Worm (Caenorhabditis elegans) whole organism, young adult: ENCODE data around the gene W08E12.8.

Experiments
- B0035.1 ChIP-seq: sonication (generic microtip); optimal IDR thresholded peaks from 2 replicates; lab custom pipeline; 2016; ENCODE audit warnings: missing genetic modification characterization, mild to moderate bottlenecking, missing compliant biosample characterization, missing genotype, missing genetic modification reagents
- F10E7.11 ChIP-seq: sonication (generic microtip); optimal IDR thresholded peaks from 2 replicates; lab custom pipeline; 2017; ENCODE audit warnings: mild to moderate bottlenecking, missing genetic modification characterization, moderate library complexity, missing compliant biosample characterization
- F33H1.4 ChIP-seq: fragments of 200-800 bp; sonication (Bioruptor generic); IDR thresholded peaks from 2 replicates; pipeline ENCODE4 v1.3.6; 2022; ENCODE audit warnings: missing genetic modification reagents, missing genetic modification characterization, missing compliant biosample characterization
- F39B2.1 ChIP-seq: fragments of 200-800 bp; sonication (Bioruptor generic); IDR thresholded peaks from 2 replicates; pipeline ENCODE4 v1.3.6; 2022; ENCODE audit warnings: missing genetic modification reagents, missing genetic modification characterization, missing compliant biosample characterization
- F57C9.4 ChIP-seq: sonication (generic microtip); optimal IDR thresholded peaks from 2 replicates; lab custom pipeline; 2017; ENCODE audit warnings: mild to moderate bottlenecking, missing genetic modification characterization, missing compliant biosample characterization
- T26A5.8 ChIP-seq: sonication (generic microtip); optimal IDR thresholded peaks from 2 replicates; lab custom pipeline; 2016; ENCODE audit warnings: missing genetic modification characterization, missing compliant biosample characterization
- Y53G8AR.9 ChIP-seq: fragments of 200-800 bp; sonication (Bioruptor generic); conservative IDR thresholded peaks from 2 replicates; pipeline ENCODE4 v1.3.6; 2022; ENCODE audit warnings: missing genetic modification reagents, missing genetic modification characterization, missing compliant biosample characterization
- Y79H2A.3 ChIP-seq: fragments of 200-800 bp; sonication (Bioruptor generic); conservative IDR thresholded peaks from 2 replicates; pipeline ENCODE4 v1.3.6; 2022; ENCODE audit warnings: missing genetic modification reagents, missing genetic modification characterization, missing compliant biosample characterization
- ZK185.1 ChIP-seq: sonication (generic microtip); optimal IDR thresholded peaks from 2 replicates; lab custom pipeline; 2016; ENCODE audit warnings: mild to moderate bottlenecking, missing genetic modification characterization, missing compliant biosample characterization; ENCODE audit not compliant: poor library complexity, severe bottlenecking
- akir-1 ChIP-seq: fragments of 200-800 bp; sonication (Bioruptor generic); optimal IDR thresholded peaks from 2 replicates; lab custom pipeline; 2018; ENCODE audit warnings: mild to moderate bottlenecking, missing genetic modification characterization, moderate library complexity, missing compliant biosample characterization
- ama-1 ChIP-seq, 3 experiments: fragments of 150-350 bp in 1 of 3; sonication (generic microtip) in 2 of 3; optimal IDR thresholded peaks; 2 replicates each; lab custom pipeline; 2014 to 2018; ENCODE audit warnings: missing biosample characterization in 2 of 3, missing genetic modification characterization in 2 of 3, missing genetic modification reagents in 2 of 3
- atf-7 ChIP-seq: sonication (generic microtip); optimal IDR thresholded peaks from 2 replicates; lab custom pipeline; 2017; ENCODE audit warnings: mild to moderate bottlenecking, missing genetic modification characterization, missing compliant biosample characterization
- attf-3 ChIP-seq: fragments of 200-800 bp; sonication (Bioruptor generic); conservative IDR thresholded peaks from 2 replicates; pipeline ENCODE4 v1.3.6; 2022; ENCODE audit warnings: missing genetic modification reagents, missing genetic modification characterization, missing compliant biosample characterization
- bed-1 ChIP-seq: fragments of 200-800 bp; sonication (Bioruptor generic); IDR thresholded peaks from 2 replicates; pipeline ENCODE4 v1.3.6; 2022; ENCODE audit warnings: missing genetic modification reagents, missing genetic modification characterization, missing compliant biosample characterization
- ceh-58 ChIP-seq: fragments of 200-800 bp; sonication (Bioruptor generic); IDR thresholded peaks from 2 replicates; pipeline ENCODE4 v1.3.6; 2022; ENCODE audit warnings: missing genetic modification characterization, missing compliant biosample characterization
- ceh-79 ChIP-seq: sonication (generic microtip); optimal IDR thresholded peaks from 2 replicates; lab custom pipeline; 2017; ENCODE audit warnings: mild to moderate bottlenecking, missing genetic modification characterization, missing compliant biosample characterization
- ceh-91 ChIP-seq: fragments of 200-800 bp; sonication (Bioruptor generic); IDR thresholded peaks from 2 replicates; pipeline ENCODE4 v1.3.6; 2022; ENCODE audit warnings: missing genetic modification reagents, missing genetic modification characterization, missing compliant biosample characterization
- die-1 ChIP-seq: sonication (generic microtip); optimal IDR thresholded peaks from 2 replicates; lab custom pipeline; 2016; ENCODE audit warnings: missing genotype, mild to moderate bottlenecking, missing genetic modification characterization, missing compliant biosample characterization
- hlh-26 ChIP-seq: fragments of 200-800 bp; sonication (Bioruptor generic); conservative IDR thresholded peaks from 2 replicates; pipeline ENCODE4 v1.3.6; 2022; ENCODE audit warnings: missing genetic modification reagents, missing genetic modification characterization, missing compliant biosample characterization
- hmg-1.2 ChIP-seq: fragments of 200-800 bp; sonication (Bioruptor generic); IDR thresholded peaks from 2 replicates; pipeline ENCODE4 v1.3.6; 2022; ENCODE audit warnings: missing genetic modification reagents, missing genetic modification characterization, missing compliant biosample characterization
- hmg-20 ChIP-seq: fragments of 200-800 bp; sonication (Bioruptor generic); IDR thresholded peaks from 2 replicates; pipeline ENCODE4 v1.3.6; 2022; ENCODE audit warnings: missing genetic modification reagents, missing genetic modification characterization, missing compliant biosample characterization
- let-526 ChIP-seq: fragments of 200-800 bp; sonication (Bioruptor generic); IDR thresholded peaks from 2 replicates; pipeline ENCODE4 v1.3.6; 2022; ENCODE audit warnings: missing genetic modification reagents, missing genetic modification characterization, missing compliant biosample characterization
- lin-26 ChIP-seq: fragments of 200-800 bp; sonication (Bioruptor generic); IDR thresholded peaks from 2 replicates; pipeline ENCODE4 v1.3.6; 2022; ENCODE audit warnings: missing genetic modification reagents, missing genetic modification characterization, missing compliant biosample characterization
- lsl-1 ChIP-seq: fragments of 200-800 bp; sonication (Bioruptor generic); optimal IDR thresholded peaks from 2 replicates; lab custom pipeline; 2018; ENCODE audit warnings: mild to moderate bottlenecking, missing genetic modification characterization, moderate library complexity, missing compliant biosample characterization
- madf-10 ChIP-seq: sonication (generic microtip); optimal IDR thresholded peaks from 2 replicates; lab custom pipeline; 2016; ENCODE audit warnings: mild to moderate bottlenecking, missing genetic modification characterization, missing compliant biosample characterization
- mxl-1 ChIP-seq: sonication (generic microtip); optimal IDR thresholded peaks from 2 replicates; lab custom pipeline; 2016; ENCODE audit warnings: missing genetic modification characterization, missing compliant biosample characterization
- nfya-2 ChIP-seq: fragments of 200-800 bp; sonication (Bioruptor generic); IDR thresholded peaks from 2 replicates; pipeline ENCODE4 v1.3.6; 2022; ENCODE audit warnings: missing genetic modification reagents, missing genetic modification characterization, missing compliant biosample characterization
- nhr-27 ChIP-seq: fragments of 200-800 bp; sonication (Bioruptor generic); optimal IDR thresholded peaks from 2 replicates; lab custom pipeline; 2018; ENCODE audit warnings: mild to moderate bottlenecking, missing genetic modification characterization, moderate library complexity, missing compliant biosample characterization
- rcor-1 ChIP-seq: fragments of 200-800 bp; sonication (Bioruptor generic); IDR thresholded peaks from 2 replicates; pipeline ENCODE4 v1.3.6; 2022; ENCODE audit warnings: missing genetic modification reagents, missing genetic modification characterization, missing compliant biosample characterization
- rec-8 ChIP-seq, 2 experiments: sonication (generic microtip); optimal IDR thresholded peaks; 2 replicates each; lab custom pipeline; 2016; ENCODE audit warnings: mild to moderate bottlenecking in 2 of 2, missing genetic modification characterization in 2 of 2, missing genetic modification reagents in 2 of 2, missing genotype in 2 of 2, missing biosample characterization in 1 of 2, missing compliant biosample characterization in 1 of 2, moderate library complexity in 1 of 2
- repo-1 ChIP-seq: sonication (generic microtip); optimal IDR thresholded peaks from 2 replicates; lab custom pipeline; 2017; ENCODE audit warnings: mild to moderate bottlenecking, missing genetic modification characterization, missing compliant biosample characterization
- rpc-1 ChIP-seq, 2 experiments: fragments of 150-350 bp in 1 of 2; sonication (generic microtip) in 1 of 2; optimal IDR thresholded peaks; 2 replicates each; lab custom pipeline; 2014 to 2018; ENCODE audit warnings: missing biosample characterization in 1 of 2, missing genetic modification characterization in 1 of 2, missing genetic modification reagents in 1 of 2, missing genotype in 1 of 2
- sdz-38 ChIP-seq: sonication (generic microtip); optimal IDR thresholded peaks from 2 replicates; lab custom pipeline; 2016; ENCODE audit warnings: missing genotype, missing genetic modification characterization, missing compliant biosample characterization
- snpc-1.1 ChIP-seq: sonication (generic microtip); optimal IDR thresholded peaks from 2 replicates; lab custom pipeline; 2017; ENCODE audit warnings: missing genetic modification characterization, mild to moderate bottlenecking, missing compliant biosample characterization, antibody characterized with exemption, moderate library complexity, missing genotype, missing genetic modification reagents; ENCODE audit not compliant: insufficient read depth
- snpc-4 ChIP-seq, 5 experiments: fragments of 150-350 bp in 1 of 5; sonication (generic microtip) in 4 of 5; optimal IDR thresholded peaks; 2 replicates each; lab custom pipeline; 2014 to 2018; ENCODE audit warnings: missing genetic modification characterization in 5 of 5, missing biosample characterization in 3 of 5, antibody characterized with exemption in 2 of 5, mild to moderate bottlenecking in 2 of 5, missing compliant biosample characterization in 2 of 5, missing genotype in 2 of 5, moderate library complexity in 2 of 5, missing genetic modification reagents in 1 of 5
- sptf-2 ChIP-seq: fragments of 200-800 bp; sonication (Bioruptor generic); optimal IDR thresholded peaks from 2 replicates; lab custom pipeline; 2018; ENCODE audit warnings: mild to moderate bottlenecking, missing genetic modification characterization, missing compliant biosample characterization
- tbp1 ChIP-seq: fragments of 200-800 bp; sonication (Bioruptor generic); optimal IDR thresholded peaks from 2 replicates; lab custom pipeline; 2018; ENCODE audit warnings: mild to moderate bottlenecking, missing genetic modification characterization, missing compliant biosample characterization
- zfh-2 ChIP-seq: fragments of 200-800 bp; sonication (Bioruptor generic); conservative IDR thresholded peaks from 2 replicates; pipeline ENCODE4 v1.3.6; 2022; ENCODE audit warnings: missing genetic modification reagents, missing genetic modification characterization, missing compliant biosample characterization
- ztf-18 ChIP-seq: sonication (generic microtip); optimal IDR thresholded peaks from 2 replicates; lab custom pipeline; 2016; ENCODE audit warnings: missing genotype, mild to moderate bottlenecking, missing genetic modification characterization, missing compliant biosample characterization
- ztf-28 ChIP-seq: fragments of 200-800 bp; sonication (Bioruptor generic); IDR thresholded peaks from 2 replicates; pipeline ENCODE4 v1.3.6; 2022; ENCODE audit warnings: missing genetic modification reagents, missing genetic modification characterization, missing compliant biosample characterization

Gene W08E12.8

ce11 chrIV:3266841-3267240 is 25.3 kb upstream of the W08E12.8 start:
- TF ChIP-seq sptf-2 (GFP tag; lab: Kevin White, UChicago) (no peak), zfh-2 (GFP tag; lab: Robert Waterston, UW) (peak; percentile 64), snpc-4 (GFP tag; optimal IDR thresholded peaks at IDR 0.05; lab: Kevin White, UChicago) (no peak), snpc-4 (tag; optimal IDR thresholded peaks at IDR 0.05; lab: Kevin White, UChicago) (peak in 3 of 4 experiments; percentile 25 to 79 (median 30))

- no peak for TF ChIP-seq ceh-91 (GFP tag; lab: Robert Waterston, UW)
- no peak for TF ChIP-seq F33H1.4 (GFP tag; lab: Robert Waterston, UW)
- no peak for TF ChIP-seq lin-26 (GFP tag; lab: Robert Waterston, UW)
- no peak for TF ChIP-seq hmg-20 (GFP tag; lab: Robert Waterston, UW)
- TF ChIP-seq let-526 (GFP tag; lab: Robert Waterston, UW), result no peak
- no peak for TF ChIP-seq ceh-79
- TF ChIP-seq tbp1 (GFP tag; lab: Kevin White, UChicago), result no peak
- TF ChIP-seq madf-10 (tag; lab: Kevin White, UChicago), result no peak
These were observed 24.6 kb upstream of the W08E12.8 start, which contains the start of gene clec-173 for ce11 chrIV:3267581-3267980. TSS of gene clec-173 (minus strand) at chrIV:3267681.

ce11 chrIV:3271342-3271741 is 20.8 kb upstream of the W08E12.8 start:
- no peak for TF ChIP-seq rpc-1 (optimal IDR thresholded peaks at IDR 0.05; lab: Kevin White, UChicago)
- no peak for TF ChIP-seq rpc-1 (tag; optimal IDR thresholded peaks at IDR 0.05; lab: Kevin White, UChicago)
- no peak for TF ChIP-seq B0035.1 (tag; lab: Kevin White, UChicago)
- TF ChIP-seq F57C9.4 (tag; lab: Kevin White, UChicago), result no peak
- TF ChIP-seq rcor-1 (GFP tag; lab: Robert Waterston, UW), result no peak
- TF ChIP-seq hmg-1.2 (GFP tag; lab: Robert Waterston, UW), result no peak
- TF ChIP-seq ZK185.1 (tag; lab: Kevin White, UChicago), result no peak
- no peak for TF ChIP-seq bed-1 (GFP tag; lab: Robert Waterston, UW)
- TF ChIP-seq ceh-91 (GFP tag; lab: Robert Waterston, UW), result no peak
- TF ChIP-seq ztf-18 (tag; lab: Kevin White, UChicago), result no peak
- TF ChIP-seq rec-8 (tag; optimal IDR thresholded peaks at IDR 0.05; lab: Kevin White, UChicago), result no peak
- no peak for TF ChIP-seq snpc-1.1
- no peak for TF ChIP-seq F39B2.1 (GFP tag; lab: Robert Waterston, UW)
- TF ChIP-seq hlh-26 (GFP tag; lab: Robert Waterston, UW), result no peak
- TF ChIP-seq F33H1.4 (GFP tag; lab: Robert Waterston, UW), result no peak
- TF ChIP-seq akir-1 (GFP tag; lab: Kevin White, UChicago), result no peak
- TF ChIP-seq ztf-28 (GFP tag; lab: Robert Waterston, UW), result no peak
- TF ChIP-seq Y79H2A.3 (GFP tag; lab: Robert Waterston, UW), result no peak
- TF ChIP-seq lsl-1 (GFP tag; lab: Kevin White, UChicago), result no peak

- TF ChIP-seq repo-1 (tag; lab: Kevin White, UChicago), result no peak
- no peak for TF ChIP-seq mxl-1
- no peak for TF ChIP-seq sdz-38
- no peak for TF ChIP-seq die-1 (tag; lab: Kevin White, UChicago)
- TF ChIP-seq Y79H2A.3 (GFP tag; lab: Robert Waterston, UW), result no peak
- no peak for TF ChIP-seq Y53G8AR.9 (GFP tag; lab: Robert Waterston, UW)
- no peak for TF ChIP-seq sptf-2 (GFP tag; lab: Kevin White, UChicago)
- no peak for TF ChIP-seq nhr-27 (tag; lab: Kevin White, UChicago)
- TF ChIP-seq hlh-26 (GFP tag; lab: Robert Waterston, UW), result no peak
- TF ChIP-seq snpc-1.1, result no peak
- no peak for TF ChIP-seq let-526 (GFP tag; lab: Robert Waterston, UW)
- TF ChIP-seq nfya-2, result no peak
- TF ChIP-seq T26A5.8, result no peak
- no peak for TF ChIP-seq atf-7 (tag; lab: Kevin White, UChicago)
- no peak for TF ChIP-seq F10E7.11 (tag; lab: Kevin White, UChicago)
- no peak for TF ChIP-seq attf-3
- TF ChIP-seq zfh-2 (GFP tag; lab: Robert Waterston, UW), result no peak
- TF ChIP-seq ama-1 (optimal IDR thresholded peaks at IDR 0.05; lab: Kevin White, UChicago), result no peak
- TF ChIP-seq ama-1 (GFP tag; optimal IDR thresholded peaks at IDR 0.05; lab: Kevin White, UChicago), result no peak
- TF ChIP-seq ceh-58 (GFP tag; lab: Robert Waterston, UW), result no peak
These were observed 18.9 kb upstream of the W08E12.8 start, which contains the start of gene T26C12.3 for ce11 chrIV:3273295-3273694. TSS of gene T26C12.3 (minus strand) at chrIV:3273395.
